Fruit fly (Drosophila melanogaster) whole organism, prepupa: ENCODE data around the gene CG12945.
A peak's percentile ranks its signal among the peaks of the same experiment; 100 is the strongest.

ENCODE experiments used
- Blimp-1 ChIP-seq: fragments of 200-800 bp; sonication (Bioruptor generic); optimal IDR thresholded peaks from 3 replicates; lab custom pipeline; 2017; ENCODE audit warnings: missing biosample characterization, missing genetic modification characterization, mild to moderate bottlenecking, moderate library complexity, missing genetic modification reagents
- CG10631 ChIP-seq: fragments of 200-800 bp; sonication (Bioruptor generic); optimal IDR thresholded peaks from 2 replicates; lab custom pipeline; 2016; ENCODE audit warnings: missing biosample characterization, missing genetic modification characterization
- CG11762 ChIP-seq: fragments of 200-800 bp; sonication (Bioruptor generic); optimal IDR thresholded peaks from 3 replicates; lab custom pipeline; 2016; ENCODE audit warnings: missing biosample characterization, missing genetic modification characterization; ENCODE audit not compliant: insufficient read depth
- CG1621 ChIP-seq: fragments of 200-800 bp; sonication (Bioruptor generic); optimal IDR thresholded peaks from 3 replicates; lab custom pipeline; 2018; ENCODE audit warnings: missing biosample characterization, mild to moderate bottlenecking, missing genetic modification characterization
- CG16779 ChIP-seq: fragments of 200-800 bp; sonication (Bioruptor generic); optimal IDR thresholded peaks from 3 replicates; lab custom pipeline; 2017; ENCODE audit warnings: missing biosample characterization, mild to moderate bottlenecking, missing genetic modification characterization
- CG31627 ChIP-seq: fragments of 200-800 bp; sonication (Bioruptor generic); optimal IDR thresholded peaks from 3 replicates; lab custom pipeline; 2016; ENCODE audit warnings: missing biosample characterization, missing genetic modification characterization
- CG32006 ChIP-seq: fragments of 200-800 bp; sonication (Bioruptor generic); optimal IDR thresholded peaks from 3 replicates; lab custom pipeline; 2017; ENCODE audit warnings: missing biosample characterization, mild to moderate bottlenecking, missing genetic modification characterization
- CG34406 ChIP-seq: fragments of 200-800 bp; sonication (Bioruptor generic); optimal IDR thresholded peaks from 3 replicates; lab custom pipeline; 2016; ENCODE audit warnings: missing biosample characterization, missing genetic modification characterization
- CG3919 ChIP-seq: fragments of 200-800 bp; sonication (Bioruptor generic); optimal IDR thresholded peaks from 3 replicates; lab custom pipeline; 2016; ENCODE audit warnings: missing biosample characterization, missing genetic modification characterization
- CG4318 ChIP-seq: fragments of 200-800 bp; sonication (Bioruptor generic); optimal IDR thresholded peaks from 3 replicates; lab custom pipeline; 2017; ENCODE audit warnings: missing biosample characterization, mild to moderate bottlenecking, missing genetic modification characterization
- CG6163 ChIP-seq: fragments of 200-800 bp; sonication (Bioruptor generic); IDR thresholded peaks from 3 replicates; pipeline ENCODE4 v1.3.6; 2022; ENCODE audit warnings: missing biosample characterization, missing genetic modification characterization
- CG6276 ChIP-seq: fragments of 200-800 bp; sonication (Bioruptor generic); optimal IDR thresholded peaks from 2 replicates; lab custom pipeline; 2017; ENCODE audit warnings: missing biosample characterization, mild to moderate bottlenecking, missing genetic modification characterization
- CG6792 ChIP-seq: fragments of 200-800 bp; sonication (Bioruptor generic); optimal IDR thresholded peaks from 3 replicates; lab custom pipeline; 2016; ENCODE audit warnings: missing biosample characterization, missing genetic modification characterization
- CG7368 ChIP-seq: fragments of 200-800 bp; sonication (Bioruptor generic); optimal IDR thresholded peaks from 3 replicates; lab custom pipeline; 2016; ENCODE audit warnings: missing biosample characterization, missing genetic modification characterization
- CG8632 ChIP-seq: fragments of 200-800 bp; sonication (Bioruptor generic); optimal IDR thresholded peaks from 3 replicates; lab custom pipeline; 2016; ENCODE audit warnings: missing biosample characterization, missing genetic modification characterization
- CG9139 ChIP-seq: fragments of 200-800 bp; sonication (Bioruptor generic); optimal IDR thresholded peaks from 3 replicates; lab custom pipeline; 2017; ENCODE audit warnings: missing biosample characterization, mild to moderate bottlenecking, missing genetic modification characterization
- Eip75B ChIP-seq: fragments of 200-800 bp; sonication (Bioruptor generic); optimal IDR thresholded peaks from 3 replicates; lab custom pipeline; 2016; ENCODE audit warnings: missing biosample characterization, missing genetic modification characterization
- Eip78C ChIP-seq: fragments of 200-800 bp; sonication (Bioruptor generic); peaks from one replicate; lab custom pipeline; 2016; ENCODE audit warnings: missing biosample characterization, missing genetic modification characterization
- Eip93F ChIP-seq: fragments of 200-800 bp; sonication (Bioruptor generic); optimal IDR thresholded peaks from 2 replicates; lab custom pipeline; 2016; ENCODE audit warnings: missing biosample characterization, mild to moderate bottlenecking, missing genetic modification characterization
- Gug ChIP-seq: fragments of 200-800 bp; sonication (Bioruptor generic); IDR thresholded peaks from 2 replicates; pipeline ENCODE4 v1.3.6; 2022; ENCODE audit warnings: missing biosample characterization, missing genetic modification characterization
- Hr38 ChIP-seq: sonication (Bioruptor generic); optimal IDR thresholded peaks from 2 replicates; lab custom pipeline; 2016; ENCODE audit warnings: missing biosample characterization, missing genetic modification characterization
- Hr39 ChIP-seq: fragments of 200-800 bp; sonication (Bioruptor generic); optimal IDR thresholded peaks from 2 replicates; lab custom pipeline; 2016; ENCODE audit warnings: missing biosample characterization, missing genetic modification characterization
- Hr4 ChIP-seq: fragments of 200-800 bp; sonication (Bioruptor generic); optimal IDR thresholded peaks from 3 replicates; lab custom pipeline; 2016; ENCODE audit warnings: missing biosample characterization, missing genetic modification characterization
- Lpt ChIP-seq: fragments of 200-800 bp; sonication (Bioruptor generic); optimal IDR thresholded peaks from 3 replicates; lab custom pipeline; 2016; ENCODE audit warnings: missing biosample characterization, missing genetic modification characterization
- OdsH ChIP-seq: fragments of 200-800 bp; sonication (Bioruptor generic); optimal IDR thresholded peaks from 3 replicates; lab custom pipeline; 2016; ENCODE audit warnings: missing biosample characterization, missing genetic modification characterization
- Smox ChIP-seq: fragments of 200-800 bp; sonication (Bioruptor generic); optimal IDR thresholded peaks from 3 replicates; lab custom pipeline; 2016; ENCODE audit warnings: missing biosample characterization, missing genetic modification characterization
- Sox102F ChIP-seq: fragments of 200-800 bp; sonication (Bioruptor generic); optimal IDR thresholded peaks from 2 replicates; lab custom pipeline; 2016; ENCODE audit warnings: missing biosample characterization, mild to moderate bottlenecking, missing genetic modification characterization
- Sox14 ChIP-seq: fragments of 200-800 bp; sonication (Bioruptor generic); optimal IDR thresholded peaks from 3 replicates; lab custom pipeline; 2016; ENCODE audit warnings: missing biosample characterization, missing genetic modification characterization
- Sox15 ChIP-seq: fragments of 200-800 bp; sonication (Bioruptor generic); optimal IDR thresholded peaks from 3 replicates; lab custom pipeline; 2016; ENCODE audit warnings: missing biosample characterization, missing genetic modification characterization
- acj6 ChIP-seq: fragments of 200-800 bp; sonication (Bioruptor generic); optimal IDR thresholded peaks from 3 replicates; lab custom pipeline; 2016; ENCODE audit warnings: missing biosample characterization, missing genetic modification characterization
- cyc ChIP-seq: fragments of 200-800 bp; sonication (Bioruptor generic); optimal IDR thresholded peaks from 3 replicates; lab custom pipeline; 2016; ENCODE audit warnings: missing biosample characterization, missing genetic modification characterization
- dac ChIP-seq: fragments of 200-800 bp; sonication (Bioruptor generic); optimal IDR thresholded peaks from 2 replicates; lab custom pipeline; 2017; ENCODE audit warnings: missing biosample characterization, mild to moderate bottlenecking, missing genetic modification characterization
- dsx ChIP-seq: fragments of 200-800 bp; optimal IDR thresholded peaks from 3 replicates; lab custom pipeline; 2019; ENCODE audit warnings: missing biosample characterization, mild to moderate bottlenecking, missing genetic modification characterization, moderate library complexity; ENCODE audit not compliant: poor library complexity, severe bottlenecking
- eg ChIP-seq: fragments of 200-800 bp; sonication (Bioruptor generic); IDR thresholded peaks from 3 replicates; pipeline ENCODE4 v1.3.6; 2022; ENCODE audit warnings: missing biosample characterization, missing genetic modification characterization
- esn ChIP-seq: fragments of 200-800 bp; sonication (Bioruptor generic); optimal IDR thresholded peaks from 2 replicates; lab custom pipeline; 2016; ENCODE audit warnings: missing biosample characterization, mild to moderate bottlenecking, missing genetic modification characterization, moderate library complexity
- fd85E ChIP-seq: fragments of 200-800 bp; sonication (Bioruptor generic); optimal IDR thresholded peaks from 3 replicates; lab custom pipeline; 2016; ENCODE audit warnings: missing biosample characterization, missing genetic modification characterization
- fkh ChIP-seq: fragments of 200-800 bp; sonication (Bioruptor generic); optimal IDR thresholded peaks from 3 replicates; lab custom pipeline; 2017; ENCODE audit warnings: missing biosample characterization, mild to moderate bottlenecking, missing genetic modification characterization, moderate library complexity
- salr ChIP-seq, 2 experiments: fragments of 200-800 bp; sonication (Bioruptor generic); optimal IDR thresholded peaks; 3 replicates each; lab custom pipeline; 2016 to 2018; ENCODE audit warnings: missing biosample characterization in 2 of 2, missing genetic modification characterization in 2 of 2, mild to moderate bottlenecking in 1 of 2
- ss ChIP-seq, 2 experiments: fragments of 200-800 bp; sonication (Bioruptor generic); optimal IDR thresholded peaks; 2 replicates in 1 of 2; 3 replicates in 1 of 2; lab custom pipeline; 2017 to 2018; ENCODE audit warnings: mild to moderate bottlenecking in 2 of 2, missing biosample characterization in 2 of 2, missing genetic modification characterization in 2 of 2, moderate library complexity in 1 of 2
- svp ChIP-seq: fragments of 200-800 bp; sonication (Bioruptor generic); peaks from one replicate; lab custom pipeline; 2016; ENCODE audit warnings: missing biosample characterization, missing genetic modification characterization
- topi ChIP-seq: fragments of 200-800 bp; sonication (Bioruptor generic); optimal IDR thresholded peaks from 3 replicates; lab custom pipeline; 2016; ENCODE audit warnings: missing biosample characterization, missing genetic modification characterization
- vri ChIP-seq: fragments of 200-800 bp; sonication (Bioruptor generic); optimal IDR thresholded peaks from 3 replicates; lab custom pipeline; 2016; ENCODE audit warnings: missing biosample characterization, mild to moderate bottlenecking, missing genetic modification characterization

The CG12945 gene

dm6 chr3R:9771519-9771972 is 19.5 kb downstream of the CG12945 start, which contains the start of gene CG9471 (continued):
- TF ChIP-seq ss (GFP tag; optimal IDR thresholded peaks at IDR 0.05; lab: Kevin White, UChicago) (peak; percentile 81 to 89), CG32006 (GFP tag; lab: Kevin White, UChicago) (peak; percentile 90), Sox102F (GFP tag; lab: Kevin White, UChicago) (peak; percentile 97), Sox15 (peak; percentile 91), CG6163 (GFP tag; lab: Robert Waterston, UW) (peak; percentile 97), cyc (peak; percentile 96), CG10631 (GFP tag; lab: Kevin White, UChicago) (peak; percentile 96), Lpt (peak; percentile 87), svp (peak; percentile 99), CG9139 (GFP tag; lab: Kevin White, UChicago) (peak; percentile 80), Sox14 (peak; percentile 97), CG3919 (GFP tag; lab: Kevin White, UChicago) (peak; percentile 96), Eip75B (GFP tag; lab: Kevin White, UChicago) (peak; percentile 95), eg (GFP tag; lab: Robert Waterston, UW) (peak; percentile 97), CG16779 (peak; percentile 85), topi (GFP tag; lab: Kevin White, UChicago) (peak; percentile 99), CG7368 (GFP tag; lab: Kevin White, UChicago) (peak; percentile 94), esn (GFP tag; lab: Kevin White, UChicago) (peak; percentile 98), OdsH (GFP tag; lab: Kevin White, UChicago) (peak; percentile 97), fd85E (peak; percentile 83), Gug (GFP tag; lab: Robert Waterston, UW) (peak; percentile 91), vri (GFP tag; lab: Kevin White, UChicago) (peak; percentile 98), Hr39 (GFP tag; lab: Kevin White, UChicago) (peak; percentile 97), CG4318 (no peak), Eip78C (peak; percentile 99), CG34406 (peak; percentile 95), dac (GFP tag; lab: Kevin White, UChicago) (peak; percentile 60), CG1621 (peak; percentile 90), Eip93F (GFP tag; lab: Kevin White, UChicago) (peak; percentile 94), CG31627 (peak; percentile 97), Hr38 (GFP tag; lab: Kevin White, UChicago) (peak; percentile 31), dsx (GFP tag; lab: Kevin White, UChicago) (peak; percentile 93), Blimp-1 (GFP tag; lab: Kevin White, UChicago) (peak; percentile 81), CG8632 (peak; percentile 96), Smox (GFP tag; lab: Kevin White, UChicago) (peak; percentile 96), fkh (GFP tag; lab: Kevin White, UChicago) (peak; percentile 79), CG6276 (GFP tag; lab: Kevin White, UChicago) (peak; percentile 90), salr (GFP tag; optimal IDR thresholded peaks at IDR 0.05; lab: Kevin White, UChicago) (peak; percentile 76 to 91), CG11762 (peak; percentile 94), CG6792 (GFP tag; lab: Kevin White, UChicago) (peak; percentile 96)

DNA sequence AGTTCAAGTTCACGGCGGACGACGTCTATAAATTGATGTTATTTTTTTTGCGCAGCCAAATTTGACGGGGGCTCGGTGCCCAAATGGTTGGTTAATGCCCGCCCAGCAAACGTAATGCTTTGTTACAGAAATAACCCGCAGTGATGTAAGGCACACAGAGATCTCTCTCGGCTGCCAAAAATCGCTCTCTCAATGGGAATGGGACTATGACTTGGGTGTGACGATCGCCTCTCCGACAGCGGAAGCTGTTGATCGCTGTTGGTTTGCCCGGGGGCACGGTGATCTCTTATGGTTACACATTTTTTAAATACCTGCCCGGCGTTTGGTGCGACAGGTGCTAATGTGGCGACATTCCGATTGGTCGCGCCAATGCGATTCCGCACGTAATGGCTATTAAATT is 20.9 kb downstream of the CG12945 start:
- no peak for TF ChIP-seq Eip93F (GFP tag; lab: Kevin White, UChicago)
- TF ChIP-seq Hr4 (GFP tag; lab: Kevin White, UChicago), result no peak
- peak; percentile 63 for TF ChIP-seq vri (GFP tag; lab: Kevin White, UChicago)
- no peak for TF ChIP-seq acj6 (GFP tag; lab: Kevin White, UChicago)
- TF ChIP-seq dac (GFP tag; lab: Kevin White, UChicago), result no peak
